Worm (Caenorhabditis elegans) whole organism, midembryonic: ENCODE results near the gene C34C12.1.
"Not testable (repeated sequence)": the region's sequence is repeated elsewhere in the genome, so short reads cannot be mapped to it uniquely, and the experiment has no call there.

Experiments used
- T22C8.4 ChIP-seq: fragments of 200-800 bp; sonication (Bioruptor generic); IDR thresholded peaks from 2 replicates; pipeline ENCODE4 v1.3.6; 2022; ENCODE audit warnings: missing genetic modification characterization, missing compliant biosample characterization
- cog-1 ChIP-seq: sonication (generic microtip); optimal IDR thresholded peaks from 2 replicates; lab custom pipeline; 2016; ENCODE audit warnings: missing genetic modification characterization, missing compliant biosample characterization
- flt-1 ChIP-seq: fragments of 200-800 bp; sonication (Bioruptor generic); IDR thresholded peaks from 2 replicates; pipeline ENCODE4 v1.3.6; 2022; ENCODE audit warnings: missing genetic modification characterization, missing compliant biosample characterization
- klf-2 ChIP-seq: fragments of 200-800 bp; sonication (Bioruptor generic); conservative IDR thresholded peaks from 2 replicates; pipeline ENCODE4 v1.3.6; 2022; ENCODE audit warnings: missing genetic modification reagents, missing genetic modification characterization, missing compliant biosample characterization
- med-1 ChIP-seq: sonication (generic microtip); optimal IDR thresholded peaks from 2 replicates; lab custom pipeline; 2017; ENCODE audit warnings: missing genetic modification characterization, mild to moderate bottlenecking, missing compliant biosample characterization, antibody characterized with exemption, missing genetic modification reagents; ENCODE audit not compliant: insufficient read depth
- ref-1 ChIP-seq: fragments of 200-800 bp; sonication (Bioruptor generic); conservative IDR thresholded peaks from 2 replicates; pipeline ENCODE4 v1.3.6; 2022; ENCODE audit warnings: missing genetic modification reagents, missing genetic modification characterization, missing compliant biosample characterization
- tab-1 ChIP-seq: fragments of 200-800 bp; sonication (Bioruptor generic); IDR thresholded peaks from 2 replicates; pipeline ENCODE4 v1.3.6; 2022; ENCODE audit warnings: missing genetic modification characterization, missing compliant biosample characterization
- ztf-23 ChIP-seq: fragments of 200-800 bp; sonication (Bioruptor generic); IDR thresholded peaks from 2 replicates; pipeline ENCODE4 v1.3.6; 2022; ENCODE audit warnings: missing genetic modification reagents, missing genetic modification characterization, missing compliant biosample characterization
- ztf-29 ChIP-seq: fragments of 200-800 bp; sonication (Bioruptor generic); IDR thresholded peaks from 2 replicates; pipeline ENCODE4 v1.3.6; 2022; ENCODE audit warnings: missing genetic modification reagents, missing genetic modification characterization, missing compliant biosample characterization

C34C12.1 gene

DNA sequence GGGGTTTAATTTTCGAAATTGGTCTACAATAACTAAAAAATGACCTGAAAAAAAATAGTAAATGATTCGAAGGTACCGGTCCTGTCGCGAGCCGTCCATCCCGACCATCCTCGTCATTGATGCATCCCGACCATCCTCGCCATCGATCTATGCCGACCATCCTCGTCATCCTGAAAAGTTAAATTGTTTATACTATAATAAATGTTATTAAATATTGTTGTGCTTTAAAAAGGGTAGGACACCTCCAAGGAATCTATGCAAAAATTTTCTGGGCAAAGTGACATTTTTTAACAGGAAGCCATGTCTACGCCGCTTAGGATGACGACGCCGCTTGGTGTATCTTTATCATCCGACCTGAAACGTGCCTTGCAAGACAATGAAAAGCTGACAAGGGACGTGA lies at the start of gene C34C12.1:
C34C12.1 (plus strand) TSS at position 301 of the 400 bp plus-strand sequence.
- TF ChIP-seq klf-2, ref-1, ztf-29 (GFP tag; lab: Robert Waterston, UW): not testable (repeated sequence)

DNA sequence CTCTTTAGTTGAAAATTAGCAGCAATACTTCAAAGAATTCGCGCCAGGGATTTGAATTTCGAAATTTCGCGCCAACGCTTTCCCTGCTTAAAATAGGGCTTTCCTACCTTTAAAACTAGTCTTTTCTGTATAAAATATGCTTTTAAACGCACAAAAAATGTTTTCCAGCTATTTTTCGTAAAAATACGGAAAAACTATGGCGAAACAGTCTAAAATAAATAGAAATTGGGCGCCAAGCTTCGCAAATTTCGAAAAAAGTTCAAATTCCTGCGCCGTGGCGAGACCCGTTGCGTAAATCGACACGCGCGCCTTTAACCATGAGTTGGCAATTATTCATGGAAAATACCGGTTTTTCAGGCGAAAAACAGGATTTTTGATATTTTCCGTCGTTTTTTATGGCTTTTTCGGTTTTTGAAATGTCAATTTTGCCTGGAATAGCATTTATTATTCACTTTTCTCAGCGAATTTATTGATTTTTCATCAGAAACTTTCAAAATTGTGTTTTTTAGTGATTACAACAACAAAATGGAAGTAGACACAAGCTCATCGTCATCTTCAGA lies 49.7 kb upstream of the C34C12.1 start, which contains the start of the genes npp-9 and F59A2.5:
npp-9 (minus strand) TSS at position 126 of the 560 bp plus-strand sequence.
F59A2.5 (plus strand) TSS at position 510 of the 560 bp plus-strand sequence.
- no peak for TF ChIP-seq klf-2 (GFP tag; lab: Robert Waterston, UW)
- TF ChIP-seq tab-1 (GFP tag; lab: Robert Waterston, UW), result no peak
- TF ChIP-seq med-1 (GFP tag; lab: Kevin White, UChicago), result no peak
- TF ChIP-seq flt-1, result no peak
- TF ChIP-seq ztf-29 (GFP tag; lab: Robert Waterston, UW), result no peak
- TF ChIP-seq ref-1 (GFP tag; lab: Robert Waterston, UW), result no peak
- no peak for TF ChIP-seq cog-1 (tag; lab: Kevin White, UChicago)
- TF ChIP-seq ztf-23 (GFP tag; lab: Robert Waterston, UW), result no peak
- no peak for TF ChIP-seq T22C8.4 (GFP tag; lab: Robert Waterston, UW)

DNA sequence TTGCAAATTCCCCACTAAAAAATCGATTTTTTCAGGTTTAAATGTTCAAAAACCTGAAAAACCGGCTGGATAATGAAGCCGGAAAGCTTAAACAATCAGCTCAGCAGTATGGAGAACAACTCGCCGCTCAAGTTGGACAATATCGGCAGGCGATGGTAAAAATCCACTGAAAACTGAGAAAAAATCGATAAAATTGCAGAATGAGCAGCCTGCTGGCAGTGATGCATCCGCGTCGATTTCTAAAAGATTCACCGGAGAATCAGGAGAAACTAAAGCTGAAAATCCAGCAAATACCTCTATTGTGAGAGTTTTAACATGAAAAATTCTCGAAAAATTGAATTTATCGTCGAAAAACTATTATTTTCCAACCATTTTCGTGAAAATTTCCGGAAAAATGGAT lies 48.6 kb upstream of the C34C12.1 start, which contains the start of gene golg-4:
golg-4 (plus strand) TSS at position 34 of the 400 bp plus-strand sequence.
- TF ChIP-seq ztf-29 (GFP tag; lab: Robert Waterston, UW) (no peak), T22C8.4 (GFP tag; lab: Robert Waterston, UW) (peak; percentile 68; the same call in 1 of the 2 replicates), klf-2 (GFP tag; lab: Robert Waterston, UW) (no peak)

DNA sequence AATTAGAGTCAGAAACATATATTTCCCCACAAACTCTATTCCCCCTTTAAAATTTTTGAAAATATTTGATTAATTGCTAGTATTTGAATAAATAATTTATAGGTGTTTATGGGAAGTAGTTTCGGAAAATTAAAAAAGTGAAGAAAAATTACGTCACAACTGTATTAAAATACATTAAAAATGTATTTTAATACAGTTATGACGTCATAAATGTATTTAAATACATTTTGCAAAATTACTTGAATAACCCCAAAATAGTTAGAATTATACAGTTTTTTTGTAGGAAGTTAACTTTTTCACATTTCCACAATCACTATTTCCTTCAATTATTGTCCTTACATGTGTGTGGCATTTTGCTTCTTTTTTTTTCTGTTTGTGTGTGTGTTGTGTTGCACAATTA lies 40.7 kb upstream of the C34C12.1 start:
- no peak for TF ChIP-seq cog-1 (tag; lab: Kevin White, UChicago)
- no peak for TF ChIP-seq ztf-23 (GFP tag; lab: Robert Waterston, UW)
- TF ChIP-seq klf-2 (GFP tag; lab: Robert Waterston, UW), result no peak
- no peak for TF ChIP-seq med-1 (GFP tag; lab: Kevin White, UChicago)
- TF ChIP-seq ref-1 (GFP tag; lab: Robert Waterston, UW), result no peak
- no peak for TF ChIP-seq T22C8.4 (GFP tag; lab: Robert Waterston, UW)
- no peak for TF ChIP-seq tab-1 (GFP tag; lab: Robert Waterston, UW)
- no peak for TF ChIP-seq flt-1
- TF ChIP-seq ztf-29 (GFP tag; lab: Robert Waterston, UW), result no peak

DNA sequence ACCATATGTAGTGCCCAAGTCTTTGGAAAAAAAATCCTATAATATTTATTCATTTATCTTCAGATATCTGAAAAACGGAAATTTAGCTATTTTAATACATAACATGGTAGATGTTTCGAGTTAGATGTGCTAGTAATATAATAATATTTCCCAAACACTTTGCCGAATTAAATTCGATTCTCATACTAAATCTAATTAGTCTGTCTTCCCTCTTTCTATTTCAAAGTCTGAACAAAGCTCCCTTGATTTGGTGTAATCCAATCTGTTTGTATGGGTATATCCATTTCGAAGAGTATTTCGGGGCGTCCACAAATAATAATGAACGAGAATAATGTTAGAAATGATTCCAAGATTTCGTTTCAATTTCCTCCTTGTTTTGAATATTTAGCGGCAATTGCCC lies 39.7 kb upstream of the C34C12.1 start:
- TF ChIP-seq ztf-23 (GFP tag; lab: Robert Waterston, UW), result no peak
- TF ChIP-seq klf-2 (GFP tag; lab: Robert Waterston, UW), result no peak
- no peak for TF ChIP-seq flt-1
- no peak for TF ChIP-seq tab-1 (GFP tag; lab: Robert Waterston, UW)
- no peak for TF ChIP-seq cog-1 (tag; lab: Kevin White, UChicago)
- TF ChIP-seq ref-1 (GFP tag; lab: Robert Waterston, UW), result no peak
- no peak for TF ChIP-seq med-1 (GFP tag; lab: Kevin White, UChicago)
- no peak for TF ChIP-seq ztf-29 (GFP tag; lab: Robert Waterston, UW)
- no peak for TF ChIP-seq T22C8.4 (GFP tag; lab: Robert Waterston, UW)

DNA sequence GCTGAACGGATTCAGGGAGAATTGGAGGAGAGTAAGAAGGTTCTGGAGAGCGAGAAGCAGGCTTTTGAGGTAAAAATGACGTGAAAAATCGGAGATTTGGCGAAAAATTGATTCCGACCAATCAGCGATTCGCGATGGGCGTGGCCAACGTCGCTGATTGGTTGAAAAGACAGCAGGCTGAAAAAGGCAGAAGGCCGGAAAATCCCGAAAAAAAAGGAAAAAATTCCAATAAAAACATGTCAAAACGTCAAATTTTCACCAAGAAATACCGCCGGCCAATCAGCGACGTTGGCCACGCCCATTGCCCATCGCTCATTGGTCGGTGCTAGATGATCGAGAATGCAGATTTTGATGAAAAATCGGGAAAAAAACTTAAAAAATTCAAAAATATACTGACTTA lies 36.7 kb upstream of the C34C12.1 start:
- TF ChIP-seq med-1 (GFP tag; lab: Kevin White, UChicago) (no peak), klf-2 (GFP tag; lab: Robert Waterston, UW) (no peak), tab-1 (GFP tag; lab: Robert Waterston, UW) (no peak), ref-1 (GFP tag; lab: Robert Waterston, UW) (no peak), ztf-29 (GFP tag; lab: Robert Waterston, UW) (no peak)

DNA sequence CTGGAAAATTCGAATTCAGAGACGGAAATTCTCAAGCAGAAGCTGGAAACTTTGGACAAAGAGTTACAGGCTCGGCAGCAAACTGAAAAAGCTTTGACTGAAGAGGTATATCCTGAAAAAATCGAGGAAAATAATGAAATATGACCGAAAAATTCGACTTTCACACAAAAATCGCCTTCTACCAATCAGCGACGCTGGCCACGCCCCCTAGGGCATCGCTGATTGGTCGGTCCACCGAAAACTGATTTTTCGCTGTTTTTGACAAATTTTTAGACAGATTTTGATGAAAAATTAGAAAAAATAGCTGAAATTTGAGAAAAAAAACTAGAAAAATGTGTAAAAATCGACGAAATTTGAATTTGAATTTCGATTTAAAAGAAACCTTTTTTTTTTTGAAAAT lies 35.2 kb upstream of the C34C12.1 start:
- no peak for TF ChIP-seq ztf-23 (GFP tag; lab: Robert Waterston, UW)
- no peak for TF ChIP-seq med-1 (GFP tag; lab: Kevin White, UChicago)
- no peak for TF ChIP-seq klf-2 (GFP tag; lab: Robert Waterston, UW)
- TF ChIP-seq ref-1 (GFP tag; lab: Robert Waterston, UW), result no peak
- no peak for TF ChIP-seq ztf-29 (GFP tag; lab: Robert Waterston, UW)
- no peak for TF ChIP-seq tab-1 (GFP tag; lab: Robert Waterston, UW)
- no peak for TF ChIP-seq flt-1
- no peak for TF ChIP-seq cog-1 (tag; lab: Kevin White, UChicago)
- no peak for TF ChIP-seq T22C8.4 (GFP tag; lab: Robert Waterston, UW)

DNA sequence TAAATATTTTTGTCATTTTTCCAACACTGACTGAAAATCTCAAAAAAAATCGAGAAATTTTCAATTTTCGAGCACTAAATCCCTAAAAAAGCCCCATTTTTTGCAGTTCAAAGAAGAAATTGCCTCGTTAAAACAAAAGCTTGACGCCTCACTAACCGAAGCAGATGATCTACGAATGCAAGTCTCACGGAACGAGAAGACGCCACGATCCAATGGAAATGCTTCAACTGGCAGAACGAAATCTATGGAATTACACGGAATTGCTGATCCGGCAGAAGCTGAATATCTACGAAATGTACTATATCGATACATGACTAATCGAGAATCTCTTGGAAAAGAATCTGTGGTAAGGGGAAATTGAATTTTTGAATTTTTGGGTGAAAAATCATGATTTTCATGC lies 30.2 kb upstream of the C34C12.1 start:
- TF ChIP-seq cog-1 (tag; lab: Kevin White, UChicago) (no peak), ref-1 (GFP tag; lab: Robert Waterston, UW) (no peak), T22C8.4 (GFP tag; lab: Robert Waterston, UW) (no peak), klf-2 (GFP tag; lab: Robert Waterston, UW) (no peak), tab-1 (GFP tag; lab: Robert Waterston, UW) (no peak), ztf-23 (GFP tag; lab: Robert Waterston, UW) (no peak), flt-1 (no peak), ztf-29 (GFP tag; lab: Robert Waterston, UW) (no peak), med-1 (GFP tag; lab: Kevin White, UChicago) (no peak)

DNA sequence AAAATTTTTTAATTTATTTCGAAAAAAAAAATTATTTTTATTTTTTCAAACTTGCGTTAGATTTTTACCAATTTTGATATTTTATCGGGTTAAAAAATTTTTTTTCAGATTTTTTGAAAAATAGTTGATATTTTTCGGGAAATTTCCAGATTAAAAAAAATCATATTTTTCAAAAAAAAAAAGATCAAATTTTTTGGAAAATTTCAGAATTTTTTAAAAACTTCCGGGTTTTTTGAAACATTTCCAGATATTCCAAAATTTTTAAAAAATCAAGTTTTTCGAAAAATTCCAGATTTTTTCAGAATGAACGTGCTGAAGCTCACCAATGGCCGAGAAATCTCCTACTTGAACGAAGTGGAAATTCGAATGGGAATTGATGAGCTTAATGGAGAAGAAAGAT lies 28.7 kb upstream of the C34C12.1 start, which contains the start of gene metl-18:
metl-18 (plus strand) TSS at position 301 of the 400 bp plus-strand sequence.
- TF ChIP-seq ztf-29 (GFP tag; lab: Robert Waterston, UW), result no peak
- TF ChIP-seq ref-1 (GFP tag; lab: Robert Waterston, UW), result no peak
- TF ChIP-seq klf-2 (GFP tag; lab: Robert Waterston, UW), result no peak
- TF ChIP-seq tab-1 (GFP tag; lab: Robert Waterston, UW), result no peak
- TF ChIP-seq T22C8.4 (GFP tag; lab: Robert Waterston, UW), result no peak
- no peak for TF ChIP-seq flt-1
- TF ChIP-seq med-1 (GFP tag; lab: Kevin White, UChicago), result no peak
- TF ChIP-seq ztf-23 (GFP tag; lab: Robert Waterston, UW), result no peak
- no peak for TF ChIP-seq cog-1 (tag; lab: Kevin White, UChicago)
